Worm (Caenorhabditis elegans) whole organism, L4/young adult: Measurements from ENCODE around the gene F43C1.5.

ENCODE experiments used
- W03F9.2 ChIP-seq: fragments of 150-350 bp; optimal IDR thresholded peaks from 2 replicates; lab custom pipeline; 2014; ENCODE audit warnings: missing biosample characterization, missing genetic modification characterization
- dao-5 ChIP-seq: sonication (generic microtip); optimal IDR thresholded peaks from 2 replicates; lab custom pipeline; 2016; ENCODE audit warnings: missing genotype, missing genetic modification characterization, moderate library complexity, missing compliant biosample characterization
- him-1 ChIP-seq: sonication (generic microtip); optimal IDR thresholded peaks from 2 replicates; lab custom pipeline; 2016; ENCODE audit warnings: missing genotype, missing genetic modification reagents, missing genetic modification characterization, missing compliant biosample characterization

DNA sequence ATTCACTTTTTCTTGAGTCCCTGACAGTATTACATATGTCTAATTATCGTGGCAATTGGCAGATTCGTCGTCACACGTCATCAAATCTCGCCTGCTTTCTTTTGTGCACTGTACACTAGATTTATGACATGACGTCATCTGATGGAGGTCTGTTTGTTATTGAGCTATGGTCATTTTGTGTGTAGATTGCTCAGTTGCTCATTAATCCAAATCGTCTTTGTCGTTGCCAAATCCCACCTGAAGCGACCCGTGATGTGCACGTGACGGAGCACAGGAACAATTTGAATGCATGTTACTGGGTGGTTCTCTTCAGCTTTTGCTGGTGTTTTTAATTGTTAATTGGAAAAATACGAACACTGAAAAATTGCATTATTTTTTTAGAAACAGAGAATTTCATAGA lies 43.9 kb downstream of the F43C1.5 start:
- TF ChIP-seq W03F9.2 (tag; lab: Kevin White, UChicago) (no peak), dao-5 (tag; lab: Kevin White, UChicago) (no peak), him-1 (no peak)
